Worm (Caenorhabditis elegans) whole organism, L1 larva: ENCODE data around the gene Y82E9BR.10.
"Not testable (repeated sequence)": the region's sequence is repeated elsewhere in the genome, so short reads cannot be mapped to it uniquely, and the experiment has no call there.

Experiments used
- C04F5.9 ChIP-seq: sonication (generic microtip); optimal IDR thresholded peaks from 2 replicates; lab custom pipeline; 2016; ENCODE audit warnings: missing genetic modification characterization, missing compliant biosample characterization
- C16A3.4 ChIP-seq: fragments of 150-350 bp; optimal IDR thresholded peaks from 2 replicates; lab custom pipeline; 2014; ENCODE audit warnings: missing biosample characterization, missing genetic modification characterization
- Y116A8C.19 ChIP-seq: sonication (generic microtip); optimal IDR thresholded peaks from 2 replicates; lab custom pipeline; 2016; ENCODE audit warnings: missing compliant biosample characterization, missing genetic modification characterization, borderline replicate concordance
- aha-1 ChIP-seq: fragments of 150-350 bp; optimal IDR thresholded peaks from 2 replicates; lab custom pipeline; 2014; ENCODE audit warnings: missing biosample characterization, missing genetic modification characterization
- alr-1 ChIP-seq: fragments of 200-800 bp; sonication (Bioruptor generic); optimal IDR thresholded peaks from 2 replicates; lab custom pipeline; 2018; ENCODE audit warnings: borderline replicate concordance, mild to moderate bottlenecking, missing genetic modification characterization, missing compliant biosample characterization
- aly-2 ChIP-seq: fragments of 150-350 bp; optimal IDR thresholded peaks from 2 replicates; lab custom pipeline; 2014; ENCODE audit warnings: missing biosample characterization, missing genetic modification characterization
- ceh-8 ChIP-seq: fragments of 200-800 bp; sonication (Bioruptor generic); optimal IDR thresholded peaks from 2 replicates; lab custom pipeline; 2018; ENCODE audit warnings: mild to moderate bottlenecking, missing genetic modification characterization, moderate library complexity, missing compliant biosample characterization
- ceh-82 ChIP-seq, 3 experiments: fragments of 150-350 bp in 1 of 3; sonication (generic microtip) in 2 of 3; optimal IDR thresholded peaks; 2 replicates each; lab custom pipeline; 2014 to 2017; ENCODE audit warnings: missing biosample characterization in 3 of 3, missing genetic modification characterization in 3 of 3
- efl-1 ChIP-seq, 4 experiments: fragments of 150-350 bp; optimal IDR thresholded peaks in 3 of 4; peaks in 1 of 4; 1 replicate in 1 of 4; 2 replicates in 3 of 4; lab custom pipeline; 2014; ENCODE audit warnings: missing biosample characterization in 2 of 4, missing genetic modification characterization in 2 of 4, missing genetic modification reagents in 2 of 4
- elt-2 ChIP-seq: sonication (generic microtip); optimal IDR thresholded peaks from 2 replicates; lab custom pipeline; 2016; ENCODE audit warnings: missing genetic modification characterization, mild to moderate bottlenecking, inconsistent platforms, missing compliant biosample characterization, missing genetic modification reagents
- elt-3 ChIP-seq, 6 experiments: fragments of 150-350 bp in 1 of 6; sonication (generic microtip); optimal IDR thresholded peaks; 2 replicates each; lab custom pipeline; 2017 to 2018; ENCODE audit warnings: missing biosample characterization in 6 of 6, missing genetic modification characterization in 6 of 6, inconsistent platforms in 1 of 6
- fkh-10 ChIP-seq: sonication (generic microtip); optimal IDR thresholded peaks from 2 replicates; lab custom pipeline; 2017; ENCODE audit warnings: missing biosample characterization, missing genetic modification reagents, missing genetic modification characterization
- fkh-4 ChIP-seq: sonication (generic microtip); optimal IDR thresholded peaks from 2 replicates; lab custom pipeline; 2016; ENCODE audit warnings: missing compliant biosample characterization, missing genetic modification characterization, borderline replicate concordance
- grh-1 ChIP-seq: fragments of 200-800 bp; sonication (Bioruptor generic); IDR thresholded peaks from 2 replicates; pipeline ENCODE4 v1.3.6; 2022; ENCODE audit warnings: missing genetic modification reagents, missing genetic modification characterization, missing compliant biosample characterization
- hlh-17 ChIP-seq: fragments of 200-800 bp; sonication (Bioruptor generic); optimal IDR thresholded peaks from 2 replicates; lab custom pipeline; 2018; ENCODE audit warnings: missing genetic modification characterization, mild to moderate bottlenecking, missing compliant biosample characterization, moderate library complexity, borderline replicate concordance
- hpl-2 ChIP-seq: fragments of 150-350 bp; optimal IDR thresholded peaks from 2 replicates; lab custom pipeline; 2014; ENCODE audit warnings: missing biosample characterization, missing genetic modification reagents, missing genetic modification characterization
- irx-1 ChIP-seq: sonication (generic microtip); optimal IDR thresholded peaks from 2 replicates; lab custom pipeline; 2016; ENCODE audit warnings: missing genetic modification characterization, missing compliant biosample characterization
- lin-15B ChIP-seq: fragments of 150-350 bp; sonication (generic microtip); optimal IDR thresholded peaks from 3 replicates; lab custom pipeline; 2014; ENCODE audit warnings: missing biosample characterization, missing genetic modification characterization
- lin-39 ChIP-seq: fragments of 150-350 bp; optimal IDR thresholded peaks from 2 replicates; lab custom pipeline; 2014; ENCODE audit warnings: missing biosample characterization, missing genetic modification reagents, missing genetic modification characterization
- mab-9 ChIP-seq: fragments of 200-800 bp; sonication (Bioruptor generic); IDR thresholded peaks from 2 replicates; pipeline ENCODE4 v1.3.6; 2022; ENCODE audit warnings: missing genetic modification reagents, missing genetic modification characterization, missing compliant biosample characterization
- nhr-11 ChIP-seq: fragments of 150-350 bp; optimal IDR thresholded peaks from 2 replicates; lab custom pipeline; 2014; ENCODE audit warnings: missing biosample characterization, missing genetic modification characterization
- nhr-237 ChIP-seq: fragments of 150-350 bp; optimal IDR thresholded peaks from 2 replicates; lab custom pipeline; 2014; ENCODE audit warnings: missing biosample characterization, missing genetic modification characterization
- nhr-71 ChIP-seq: sonication (generic microtip); optimal IDR thresholded peaks from 2 replicates; lab custom pipeline; 2016; ENCODE audit warnings: mild to moderate bottlenecking, missing genetic modification characterization, moderate library complexity, missing compliant biosample characterization
- nhr-84 ChIP-seq: sonication (generic microtip); optimal IDR thresholded peaks from 2 replicates; lab custom pipeline; 2017; ENCODE audit warnings: missing biosample characterization, missing genetic modification characterization
- nhr-90 ChIP-seq: sonication (generic microtip); optimal IDR thresholded peaks from 2 replicates; lab custom pipeline; 2016; ENCODE audit warnings: mild to moderate bottlenecking, missing genetic modification characterization, missing compliant biosample characterization; ENCODE audit not compliant: poor library complexity
- rnt-1 ChIP-seq: sonication (generic microtip); optimal IDR thresholded peaks from 2 replicates; lab custom pipeline; 2016; ENCODE audit warnings: mild to moderate bottlenecking, missing genetic modification characterization, moderate library complexity, missing compliant biosample characterization
- snpc-4 ChIP-seq: fragments of 150-350 bp; optimal IDR thresholded peaks from 2 replicates; lab custom pipeline; 2014; ENCODE audit warnings: missing biosample characterization, missing genetic modification characterization
- sup-37 ChIP-seq: fragments of 200-800 bp; sonication (Bioruptor generic); optimal IDR thresholded peaks from 2 replicates; lab custom pipeline; 2018; ENCODE audit warnings: mild to moderate bottlenecking, missing genetic modification characterization, missing compliant biosample characterization
- tbx-2 ChIP-seq: sonication (generic microtip); optimal IDR thresholded peaks from 2 replicates; lab custom pipeline; 2016; ENCODE audit warnings: missing genetic modification characterization, missing compliant biosample characterization
- tlp-1 ChIP-seq: fragments of 150-350 bp; optimal IDR thresholded peaks from 2 replicates; lab custom pipeline; 2014; ENCODE audit warnings: missing biosample characterization, missing genetic modification characterization
- unc-62 ChIP-seq: fragments of 150-350 bp; optimal IDR thresholded peaks from 2 replicates; lab custom pipeline; 2014; ENCODE audit warnings: missing biosample characterization, missing genetic modification reagents, missing genetic modification characterization
- unc-86 ChIP-seq: sonication (generic microtip); optimal IDR thresholded peaks from 2 replicates; lab custom pipeline; 2016; ENCODE audit warnings: missing genetic modification characterization, missing compliant biosample characterization
- zag-1 ChIP-seq: fragments of 150-350 bp; optimal IDR thresholded peaks from 2 replicates; lab custom pipeline; 2014; ENCODE audit warnings: missing biosample characterization, missing genetic modification characterization
- ztf-11 ChIP-seq, 2 experiments: sonication (generic microtip); optimal IDR thresholded peaks; 2 replicates each; lab custom pipeline; 2016 to 2017; ENCODE audit warnings: missing genetic modification characterization in 2 of 2, missing biosample characterization in 1 of 2, missing compliant biosample characterization in 1 of 2

Gene Y82E9BR.10

ce11 chrIII:1384694-1385093, 9.3 kb upstream of the Y82E9BR.10 start:
- TF ChIP-seq hpl-2 (GFP tag; lab: Kevin White, UChicago) (no peak), rnt-1 (no peak), unc-86 (tag; lab: Kevin White, UChicago) (no peak), fkh-10 (GFP tag; lab: Kevin White, UChicago) (no peak), ceh-8 (GFP tag; lab: Kevin White, UChicago) (no peak), alr-1 (tag; lab: Kevin White, UChicago) (no peak), snpc-4 (tag; lab: Kevin White, UChicago) (no peak), aha-1 (tag; lab: Kevin White, UChicago) (no peak), sup-37 (GFP tag; lab: Kevin White, UChicago) (no peak), fkh-4 (tag; lab: Kevin White, UChicago) (no peak)

DNA sequence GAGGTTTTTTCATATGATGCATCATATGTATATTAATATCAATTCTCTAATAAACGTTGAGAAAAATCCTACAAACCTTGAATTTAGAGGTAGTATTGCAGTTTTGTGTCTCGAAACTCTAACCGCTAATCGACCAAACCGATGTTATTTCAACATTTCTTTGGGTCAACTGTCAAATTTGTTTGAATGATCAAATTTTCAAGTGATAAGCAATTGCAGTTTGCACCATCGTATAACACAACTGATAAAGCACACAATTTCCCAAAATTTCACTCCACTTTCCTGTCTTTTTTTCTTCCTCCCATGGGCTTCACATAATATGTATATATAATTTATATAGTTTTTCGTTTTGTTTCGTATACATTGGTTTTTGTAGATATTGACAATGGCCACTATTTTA, 8.7 kb upstream of the Y82E9BR.10 start, which contains the start of the genes fbxa-138 and Y82E9BR.5:
fbxa-138 (minus strand) TSS at position 161 of the 400 bp plus-strand sequence.
Y82E9BR.5 (plus strand) TSS at position 279 of the 400 bp plus-strand sequence.
- TF ChIP-seq nhr-90 (tag; lab: Kevin White, UChicago) (no peak), ceh-82 (tag; optimal IDR thresholded peaks at IDR 0.05; lab: Kevin White, UChicago) (no peak), tlp-1 (tag; lab: Kevin White, UChicago) (peak; percentile 17), grh-1 (no peak), nhr-11 (no peak), tbx-2 (tag; lab: Kevin White, UChicago) (no peak), rnt-1 (no peak), ztf-11 (tag; optimal IDR thresholded peaks at IDR 0.05; lab: Kevin White, UChicago) (no peak), lin-15B (tag; lab: Kevin White, UChicago) (no peak), lin-39 (tag; lab: Kevin White, UChicago) (no peak), elt-2 (tag; lab: Kevin White, UChicago) (peak; percentile 70)

DNA sequence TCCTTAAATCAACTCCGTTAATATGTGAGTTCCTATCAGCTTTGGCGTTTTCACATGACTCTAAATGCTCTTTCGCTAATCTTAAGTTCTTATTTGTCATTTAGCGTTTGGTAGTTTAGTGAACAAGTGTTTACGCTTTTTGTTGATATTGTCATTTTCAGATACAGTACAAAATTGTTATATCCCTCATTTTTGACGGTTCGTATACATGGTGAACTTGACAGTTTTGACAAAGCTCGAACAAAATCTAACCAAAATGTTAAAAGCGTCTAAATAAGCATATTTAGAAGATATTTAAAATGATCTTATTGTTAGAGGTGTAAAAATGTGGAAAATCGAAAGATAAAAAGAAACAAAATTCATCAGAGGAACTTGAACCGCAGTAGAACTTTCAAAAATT, 8.1 kb upstream of the Y82E9BR.10 start:
- TF ChIP-seq efl-1 (optimal IDR thresholded peaks at IDR 0.05; lab: Kevin White, UChicago) (no peak), efl-1 (GFP tag; optimal IDR thresholded peaks at IDR 0.05 in 1 of 2; lab: Kevin White, UChicago) (no peak)

ce11 chrIII:1380535-1381274, 5.3 kb upstream of the Y82E9BR.10 start, which contains the start of the genes pals-21 and Y82E9BR.6:
Gene pals-21, minus strand, starts transcription at chrIII:1380635.
Gene Y82E9BR.6, plus strand, starts transcription at chrIII:1381224.
- TF ChIP-seq aly-2 (tag; lab: Kevin White, UChicago) = no peak
- no peak for TF ChIP-seq efl-1 (optimal IDR thresholded peaks at IDR 0.05; lab: Kevin White, UChicago)
- peak in 1 of 2 experiments; percentile 52 for TF ChIP-seq efl-1 (GFP tag; optimal IDR thresholded peaks at IDR 0.05 in 1 of 2; lab: Kevin White, UChicago)

DNA sequence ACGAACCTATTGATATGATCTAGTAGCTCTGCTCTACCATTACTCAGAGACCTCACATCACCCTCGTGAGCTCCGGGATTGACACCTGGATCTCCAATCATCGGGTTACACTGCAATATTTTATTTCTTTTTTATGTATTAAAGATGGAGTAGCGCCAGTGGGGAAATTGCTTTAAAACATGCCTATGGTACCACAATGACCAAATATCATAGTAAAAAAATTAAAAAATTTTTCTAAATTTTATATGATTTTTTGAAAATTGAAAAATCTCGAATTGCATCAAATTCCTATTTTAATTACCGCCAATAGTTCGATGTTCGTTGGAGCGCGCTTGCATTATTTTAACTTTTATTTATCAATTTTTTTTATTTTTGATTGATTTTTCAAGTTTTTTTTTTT, 2.5 kb upstream of the Y82E9BR.10 start, which contains the start of gene pals-40:
pals-40 (minus strand) TSS at position 101 of the 400 bp plus-strand sequence.
- TF ChIP-seq zag-1, C04F5.9, aha-1 (tag; lab: Kevin White, UChicago): not testable (repeated sequence)

DNA sequence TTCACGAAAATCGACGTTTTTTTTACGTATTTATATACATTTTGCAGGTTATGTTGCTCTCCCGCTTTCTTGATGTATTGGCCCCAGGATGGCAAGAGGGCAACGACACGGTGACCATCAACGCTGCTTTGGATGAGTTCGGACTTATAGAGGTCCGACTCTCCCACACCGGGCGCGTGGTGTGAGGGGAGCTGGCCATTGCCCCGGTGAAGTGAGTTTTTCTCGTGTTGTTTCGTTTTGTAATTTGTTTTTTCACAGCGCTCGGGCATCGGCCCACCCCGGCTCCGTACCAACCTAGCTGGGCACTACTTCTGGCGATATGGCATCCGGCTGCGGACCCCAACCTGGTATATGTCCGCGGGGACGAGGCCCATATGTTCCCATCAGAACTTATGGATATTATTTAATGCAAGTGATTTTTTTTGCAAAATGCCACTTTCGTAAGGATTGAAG, 1.0 kb downstream of the Y82E9BR.10 start, which contains the start of gene Y82E9BR.20:
Y82E9BR.20 (plus strand) TSS at position 51 of the 453 bp plus-strand sequence.
- TF ChIP-seq nhr-84 (tag; lab: Kevin White, UChicago) (no peak), efl-1 (optimal IDR thresholded peaks at IDR 0.05; lab: Kevin White, UChicago) (no peak), efl-1 (GFP tag; optimal IDR thresholded peaks at IDR 0.05 in 1 of 2; lab: Kevin White, UChicago) (peak in 1 of 2 experiments; percentile 13)

ce11 chrIII:1372563-1372962, 2.8 kb downstream of the Y82E9BR.10 start:
- TF ChIP-seq unc-62 (GFP tag; lab: Kevin White, UChicago) (no peak), mab-9 (GFP tag; lab: Robert Waterston, UW) (no peak), nhr-237 (tag; lab: Kevin White, UChicago) (no peak), nhr-71 (tag; lab: Kevin White, UChicago) (no peak), C16A3.4 (tag; lab: Kevin White, UChicago) (no peak), irx-1 (no peak), elt-3 (tag; optimal IDR thresholded peaks at IDR 0.05; lab: Kevin White, UChicago) (no peak), C04F5.9 (tag; lab: Kevin White, UChicago) (no peak), hlh-17 (GFP tag; lab: Kevin White, UChicago) (no peak), Y116A8C.19 (tag; lab: Kevin White, UChicago) (no peak)
